Fruit fly (Drosophila melanogaster) whole organism, pupa: ENCODE results near the gene PCNA2.

Source experiments
- CG10348 ChIP-seq: fragments of 200-800 bp; sonication (Bioruptor generic); IDR thresholded peaks from 2 replicates; pipeline ENCODE4 v1.3.6; 2022; ENCODE audit warnings: missing biosample characterization, missing genetic modification characterization
- CG13204 ChIP-seq: fragments of 200-800 bp; sonication (Bioruptor generic); optimal IDR thresholded peaks from 2 replicates; lab custom pipeline; 2018; ENCODE audit warnings: missing biosample characterization, mild to moderate bottlenecking, missing genetic modification characterization, moderate library complexity
- CG17806 ChIP-seq: fragments of 200-800 bp; sonication (Bioruptor generic); optimal IDR thresholded peaks from 2 replicates; lab custom pipeline; 2018; ENCODE audit warnings: missing biosample characterization, mild to moderate bottlenecking, missing genetic modification characterization, moderate library complexity
- CG32121 ChIP-seq: fragments of 200-800 bp; sonication (Bioruptor generic); IDR thresholded peaks from 2 replicates; pipeline ENCODE4 v1.3.6; 2022; ENCODE audit warnings: missing biosample characterization, missing genetic modification characterization
- CG34367 ChIP-seq: fragments of 200-800 bp; sonication (Bioruptor generic); optimal IDR thresholded peaks from 2 replicates; lab custom pipeline; 2018; ENCODE audit warnings: missing biosample characterization, mild to moderate bottlenecking, missing genetic modification characterization
- D1 ChIP-seq: fragments of 200-800 bp; sonication (Bioruptor generic); optimal IDR thresholded peaks from 2 replicates; lab custom pipeline; 2018; ENCODE audit warnings: missing biosample characterization, mild to moderate bottlenecking, missing genetic modification characterization, moderate library complexity
- EcR ChIP-seq: fragments of 200-800 bp; sonication (Bioruptor generic); optimal IDR thresholded peaks from 3 replicates; lab custom pipeline; 2019; ENCODE audit warnings: missing biosample characterization, missing genetic modification characterization, mild to moderate bottlenecking, moderate library complexity, missing genetic modification reagents
- fd96Ca ChIP-seq: fragments of 200-800 bp; sonication (Bioruptor generic); IDR thresholded peaks from 3 replicates; pipeline ENCODE4 v1.3.6; 2022; ENCODE audit warnings: missing biosample characterization, missing genetic modification characterization
- gl ChIP-seq: fragments of 200-800 bp; sonication (Bioruptor generic); optimal IDR thresholded peaks from 2 replicates; lab custom pipeline; 2018; ENCODE audit warnings: missing biosample characterization, mild to moderate bottlenecking, missing genetic modification characterization
- rn ChIP-seq: fragments of 200-800 bp; sonication (Bioruptor generic); IDR thresholded peaks from 2 replicates; pipeline ENCODE4 v1.3.6; 2022; ENCODE audit warnings: missing biosample characterization, missing genetic modification characterization

- peak; percentile 89 for TF ChIP-seq D1
- peak; percentile 78 for TF ChIP-seq CG32121 (GFP tag; lab: Robert Waterston, UW)
- TF ChIP-seq gl (tag; lab: Kevin White, UChicago), result peak; percentile 83
- peak; percentile 96 for TF ChIP-seq EcR (GFP tag; lab: Kevin White, UChicago)
- TF ChIP-seq fd96Ca, result peak; percentile 59; the same call in 1 of the 3 replicates
- TF ChIP-seq CG17806 (tag; lab: Kevin White, UChicago), result peak; percentile 93
- peak; percentile 89 for TF ChIP-seq CG34367 (tag; lab: Kevin White, UChicago)
- peak; percentile 28; the same call in 1 of the 2 replicates for TF ChIP-seq rn (GFP tag; lab: Robert Waterston, UW)
- TF ChIP-seq CG10348 (GFP tag; lab: Robert Waterston, UW), result no peak; the same call in none of the 2 replicates
- peak; percentile 83 for TF ChIP-seq CG13204 (GFP tag; lab: Kevin White, UChicago)
Measured at dm6 chr2L:19572496-19573317, 11.1 kb downstream of the PCNA2 start.
